Fruit fly (Drosophila melanogaster) whole organism, embryonic: ENCODE data around the gene Pdzd8.

Experiments used
- CG10979 ChIP-seq: fragments of 200-800 bp; sonication (Bioruptor generic); optimal IDR thresholded peaks from 2 replicates; lab custom pipeline; 2018; ENCODE audit warnings: missing biosample characterization, mild to moderate bottlenecking, missing genetic modification characterization, moderate library complexity
- CG34422 ChIP-seq: fragments of 200-800 bp; sonication (Bioruptor generic); IDR thresholded peaks from 3 replicates; pipeline ENCODE4 v1.3.6; 2022; ENCODE audit warnings: missing biosample characterization, missing genetic modification characterization
- CG8765 ChIP-seq: fragments of 200-800 bp; sonication (Bioruptor generic); IDR thresholded peaks from 2 replicates; pipeline ENCODE4 v1.3.6; 2022; ENCODE audit warnings: missing biosample characterization, missing genetic modification characterization
- dmrt11E ChIP-seq: fragments of 200-800 bp; sonication (Bioruptor generic); optimal IDR thresholded peaks from 3 replicates; lab custom pipeline; 2018; ENCODE audit warnings: missing biosample characterization, mild to moderate bottlenecking, missing genetic modification characterization, moderate library complexity
- her ChIP-seq: fragments of 200-800 bp; sonication (Bioruptor generic); optimal IDR thresholded peaks from 2 replicates; lab custom pipeline; 2016; ENCODE audit warnings: missing biosample characterization, missing genetic modification characterization
- ttk ChIP-seq: fragments of 200-800 bp; sonication (Bioruptor generic); IDR thresholded peaks from 2 replicates; pipeline ENCODE4 v2.1.2; 2022; ENCODE audit warnings: missing biosample characterization, missing genetic modification characterization
- z ChIP-seq: fragments of 200-800 bp; sonication (Bioruptor generic); IDR thresholded peaks from 3 replicates; pipeline ENCODE4 v1.3.6; 2022; ENCODE audit warnings: missing biosample characterization, missing genetic modification characterization

DNA sequence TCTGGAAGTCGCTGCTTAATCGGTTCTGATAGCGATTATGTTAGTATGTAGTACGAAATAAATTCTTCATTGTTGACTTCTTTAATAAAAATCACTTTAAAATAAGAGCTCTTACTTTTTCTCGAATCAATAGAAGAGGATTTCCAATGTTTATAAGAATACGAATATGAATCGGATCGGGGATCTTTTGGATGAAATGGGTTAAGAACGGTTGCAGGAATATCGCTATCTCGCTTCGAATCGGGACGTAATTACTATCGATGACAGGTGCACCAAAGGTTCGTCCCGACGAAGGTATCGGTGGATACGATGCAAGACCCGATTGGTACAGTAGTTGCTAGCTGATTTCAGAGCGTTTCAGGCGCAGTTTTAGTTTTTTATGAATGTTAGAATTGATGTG lies 37.0 kb downstream of the Pdzd8 start, which contains the start of gene wisp:
- no peak for TF ChIP-seq z
- TF ChIP-seq CG8765 (GFP tag; lab: Robert Waterston, UW), result no peak
- TF ChIP-seq CG10979, result no peak
- no peak for TF ChIP-seq CG34422
- TF ChIP-seq ttk (GFP tag; lab: Robert Waterston, UW), result no peak
- no peak for TF ChIP-seq dmrt11E (tag; lab: Kevin White, UChicago)
- no peak for TF ChIP-seq her (GFP tag; lab: Kevin White, UChicago)
